Fruit fly (Drosophila melanogaster) S2 (cell line): ENCODE measurements around the gene Plod.
A peak's percentile ranks its signal among the peaks of the same experiment; 100 is the strongest.

ENCODE experiments used
- CG8478 ChIP-seq: fragments of >200 bp; optimal IDR thresholded peaks from 2 replicates; lab custom pipeline; 2018
- CTCF ChIP-seq, 2 experiments: fragments of >200 bp; optimal IDR thresholded peaks; 2 replicates each; lab custom pipeline; 2018

The Plod gene

DNA sequence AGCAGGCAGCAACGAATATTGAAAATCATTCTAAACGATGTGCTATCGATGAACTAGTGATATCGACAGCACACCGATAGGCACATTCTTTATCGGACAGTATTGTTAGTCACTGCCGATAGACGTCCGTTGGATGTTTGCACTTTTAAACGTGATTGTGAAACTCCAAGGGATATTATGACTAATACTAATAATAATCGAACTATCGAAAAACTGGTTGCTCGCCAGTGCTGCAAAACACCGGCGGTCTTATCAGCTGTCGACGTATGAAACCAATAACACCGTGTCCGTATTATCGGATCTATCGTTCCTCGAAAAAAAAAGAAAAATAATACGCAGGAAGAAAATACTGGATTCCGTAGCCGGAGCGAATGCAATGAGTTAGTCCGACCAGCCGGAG lies 4.7 kb upstream of the Plod start, which contains the start of the genes Ube3a and CG7600:
Gene Ube3a, minus strand, starts transcription at position 67 of the 400 bp plus-strand sequence.
Gene CG7600, plus strand, starts transcription at position 270 of the 400 bp plus-strand sequence.
- peak in 1 of 2 experiments; percentile 54 for TF ChIP-seq CTCF (optimal IDR thresholded peaks at IDR 0.05; lab: Kevin White, UChicago)
- TF ChIP-seq CG8478: no peak

DNA sequence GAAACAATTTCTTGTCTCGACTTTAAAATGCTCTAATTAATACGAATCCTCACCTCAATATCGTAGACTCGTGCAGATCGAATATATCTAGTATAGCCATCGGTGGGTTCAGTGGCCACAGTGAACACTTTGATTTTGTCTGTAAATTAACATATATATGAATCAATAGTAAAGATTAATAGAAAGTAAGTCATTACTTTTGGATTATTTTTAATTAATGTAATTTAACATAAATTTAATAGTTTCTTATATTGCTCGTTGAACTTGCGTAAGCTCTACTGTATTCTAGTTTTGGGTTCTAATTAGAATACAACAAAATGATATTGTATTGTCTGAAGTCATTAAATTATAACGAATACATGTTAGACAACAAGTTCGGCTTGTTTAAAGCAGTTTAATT lies 964 bp downstream of the Plod start:
- TF ChIP-seq CG8478: no peak
- no peak for TF ChIP-seq CTCF (optimal IDR thresholded peaks at IDR 0.05; lab: Kevin White, UChicago)

DNA sequence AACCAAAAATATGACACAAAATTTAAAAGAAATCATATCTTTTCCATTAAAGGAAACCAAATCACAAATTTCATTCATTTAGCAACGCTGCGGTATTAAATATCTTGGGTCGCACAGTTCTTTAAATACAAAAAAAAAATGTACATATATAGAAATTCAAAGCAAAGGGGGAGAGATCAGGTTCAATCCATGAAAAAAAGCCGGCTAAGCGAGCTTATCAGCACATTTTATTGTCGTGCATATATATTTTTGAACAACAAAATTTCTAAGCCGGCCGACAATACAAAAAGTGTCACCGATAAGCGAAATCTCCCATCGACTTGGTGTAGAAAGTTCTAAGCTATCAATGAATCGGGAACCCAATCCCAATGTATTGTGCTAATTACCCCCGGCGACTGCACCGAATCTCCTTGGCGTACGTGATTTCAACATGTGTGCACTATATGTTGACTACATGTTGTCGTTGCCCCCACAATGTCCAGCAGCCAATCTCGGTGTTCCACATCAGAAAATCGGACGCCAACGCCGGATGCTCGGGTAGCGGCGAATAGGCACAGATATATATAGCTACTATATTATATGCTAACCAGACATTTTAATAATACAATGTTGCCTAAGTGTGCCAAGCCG lies 1.9 kb downstream of the Plod start:
- no peak for TF ChIP-seq CG8478
- TF ChIP-seq CTCF (optimal IDR thresholded peaks at IDR 0.05; lab: Kevin White, UChicago): no peak

DNA sequence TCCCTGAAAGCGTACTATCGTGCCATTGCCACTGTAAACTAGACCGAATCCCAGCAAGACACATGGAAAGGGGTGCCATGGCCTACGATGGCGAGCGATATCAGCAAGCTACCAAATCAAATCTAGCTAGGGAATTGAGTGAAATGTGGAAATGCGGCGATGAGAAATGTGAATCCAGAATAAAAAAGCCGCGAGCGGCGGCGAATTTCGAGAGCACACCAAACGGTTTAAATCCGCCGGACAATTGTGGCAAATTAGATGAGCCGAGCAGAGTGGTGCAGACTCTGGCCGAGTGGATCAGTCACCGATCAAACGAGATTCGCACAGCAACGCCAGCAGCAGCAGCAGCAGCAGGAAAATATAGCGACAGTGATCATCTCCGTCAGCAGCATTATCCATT lies 4.8 kb downstream of the Plod start, which contains the start of gene nkt:
Gene nkt, plus strand, starts transcription at position 301 of the 400 bp plus-strand sequence.
- TF ChIP-seq CTCF (optimal IDR thresholded peaks at IDR 0.05; lab: Kevin White, UChicago) (no peak), CG8478 (no peak)

DNA sequence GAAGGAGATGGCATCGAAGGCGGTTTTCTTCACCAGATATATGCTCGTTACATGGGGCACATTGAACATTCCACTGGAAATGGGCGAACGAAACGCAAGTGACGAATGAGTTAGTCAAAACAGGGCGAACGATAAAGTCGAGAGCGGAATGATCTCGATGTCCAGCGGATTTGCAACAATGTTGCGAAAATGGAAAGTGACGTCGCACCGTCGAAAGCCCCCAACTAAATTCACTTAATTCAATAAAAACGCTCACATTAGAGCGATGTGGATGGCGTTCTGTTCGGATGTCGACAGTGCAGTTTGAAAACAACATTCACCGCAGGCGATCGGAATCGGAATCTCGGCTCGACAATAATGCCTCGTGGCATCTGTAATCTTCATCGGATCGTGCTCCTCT lies 6.5 kb downstream of the Plod start, which contains the start of gene CG7607:
Gene CG7607, plus strand, starts transcription at position 301 of the 400 bp plus-strand sequence.
- TF ChIP-seq CG8478 (no peak), CTCF (optimal IDR thresholded peaks at IDR 0.05; lab: Kevin White, UChicago) (no peak)

DNA sequence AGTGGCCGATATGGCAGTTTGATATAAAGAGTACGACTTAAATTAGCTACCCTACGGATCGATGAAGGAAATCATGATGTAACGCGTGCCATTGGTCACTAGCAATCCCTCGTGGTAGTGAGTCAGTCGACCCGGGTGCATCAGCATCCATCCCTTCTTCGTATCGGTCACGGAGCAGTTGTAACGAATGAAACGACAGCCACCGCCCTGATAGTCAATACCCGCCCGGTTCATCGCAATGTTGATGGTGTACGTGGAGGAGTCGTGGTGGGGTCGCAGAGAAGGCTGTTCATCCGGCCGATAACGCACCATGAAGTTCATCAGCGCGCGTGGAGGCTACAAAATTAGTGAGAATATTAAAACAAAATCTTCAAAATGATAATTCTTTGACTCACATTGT lies 7.4 kb downstream of the Plod start:
- no peak for TF ChIP-seq CG8478
- TF ChIP-seq CTCF (optimal IDR thresholded peaks at IDR 0.05; lab: Kevin White, UChicago): no peak

DNA sequence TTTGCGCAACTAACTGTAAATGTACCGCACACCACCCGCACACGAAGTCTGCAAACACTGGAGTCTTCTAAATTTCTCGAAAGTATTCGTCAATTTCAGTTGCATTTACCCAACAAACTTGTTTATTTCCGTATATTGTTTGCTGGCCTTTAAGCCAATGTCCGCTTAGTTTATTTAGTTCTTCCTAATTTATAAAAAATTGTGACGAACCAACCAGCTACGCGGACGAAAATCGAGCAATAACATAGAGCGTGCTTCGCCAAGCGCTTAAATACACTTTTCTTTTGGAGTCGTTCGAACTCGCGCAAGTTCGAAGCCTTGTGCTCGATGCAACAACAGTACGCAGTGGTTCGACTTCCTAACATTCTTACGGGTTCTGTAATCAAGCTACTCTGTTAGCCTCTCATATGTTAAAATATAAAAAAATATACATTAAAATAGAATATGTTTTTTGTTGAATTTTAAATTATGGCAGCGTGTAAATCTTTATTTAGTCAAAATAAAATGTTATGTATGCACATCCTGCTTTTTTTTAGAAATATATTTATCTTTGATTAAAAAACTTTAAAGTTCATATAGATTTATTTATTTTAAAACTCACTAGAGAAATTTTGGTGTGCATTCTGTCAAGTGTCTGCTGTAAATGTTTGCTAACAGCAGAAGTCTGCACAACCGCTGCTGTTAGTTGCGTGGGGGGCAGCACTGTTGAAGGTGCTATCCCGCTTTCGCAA lies 8.4 kb downstream of the Plod start, which contains the start of gene GlcAT-P:
Gene GlcAT-P, minus strand, starts transcription at position 246 of the 731 bp plus-strand sequence.
- TF ChIP-seq CG8478 (no peak), CTCF (optimal IDR thresholded peaks at IDR 0.05; lab: Kevin White, UChicago) (no peak)

DNA sequence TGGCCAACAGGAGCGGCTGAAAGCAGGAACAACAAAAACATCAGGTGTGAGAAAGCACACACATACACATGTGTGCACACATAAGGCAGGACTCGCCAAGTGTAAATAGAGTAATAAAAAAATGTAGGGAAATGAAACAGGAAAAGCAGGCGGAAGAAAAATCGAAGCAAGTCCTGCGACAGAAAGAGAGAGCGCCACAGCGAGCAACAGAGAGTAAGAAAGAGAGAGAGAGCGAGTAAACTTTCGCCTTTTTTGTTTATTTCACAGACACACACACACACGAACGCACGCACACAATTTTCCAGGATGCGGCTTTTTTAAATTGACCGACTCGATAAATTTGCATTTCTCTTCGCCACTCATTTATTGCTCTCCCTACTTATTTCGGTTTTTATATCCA lies 9.0 kb downstream of the Plod start:
- TF ChIP-seq CTCF (optimal IDR thresholded peaks at IDR 0.05; lab: Kevin White, UChicago) (no peak), CG8478 (no peak)

DNA sequence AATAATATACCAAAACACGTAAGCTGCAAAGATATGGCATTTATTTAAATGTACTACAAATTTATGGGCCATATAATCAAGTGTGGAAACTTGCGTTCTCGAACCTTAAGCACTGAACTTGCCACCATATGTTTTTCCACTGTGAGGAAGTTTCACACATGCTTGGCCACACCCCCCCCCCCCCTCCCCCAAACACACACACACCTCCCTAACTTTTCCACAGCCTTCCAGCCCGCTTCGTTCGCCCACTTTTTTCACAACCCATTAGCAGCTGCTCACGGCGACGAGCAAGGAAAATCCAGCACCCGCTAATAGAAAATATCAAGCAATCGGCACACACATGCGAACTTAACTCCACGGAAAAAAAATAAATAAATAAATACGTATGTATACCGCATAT lies 10.5 kb downstream of the Plod start:
- TF ChIP-seq CTCF (optimal IDR thresholded peaks at IDR 0.05; lab: Kevin White, UChicago): no peak
- no peak for TF ChIP-seq CG8478

DNA sequence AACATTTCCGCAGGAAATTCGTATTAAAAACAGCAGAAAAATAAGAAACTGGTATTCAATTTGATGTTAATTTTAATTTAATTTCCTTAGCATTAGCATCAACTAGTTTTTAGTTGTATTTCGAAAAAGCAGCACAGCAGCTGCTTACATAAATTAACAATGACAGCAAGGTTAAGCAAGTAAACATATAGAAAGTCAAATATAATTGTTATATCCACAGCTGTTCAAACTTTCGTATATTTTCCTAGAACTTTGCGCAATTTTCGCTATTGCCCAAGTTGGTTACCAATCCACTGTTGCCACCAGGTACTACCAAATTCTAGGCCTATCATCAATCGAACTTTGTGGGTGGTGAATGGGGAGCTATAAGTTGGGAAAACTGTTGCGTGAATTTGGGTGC lies 15.8 kb downstream of the Plod start:
- no peak for TF ChIP-seq CTCF (optimal IDR thresholded peaks at IDR 0.05; lab: Kevin White, UChicago)
- TF ChIP-seq CG8478: no peak

DNA sequence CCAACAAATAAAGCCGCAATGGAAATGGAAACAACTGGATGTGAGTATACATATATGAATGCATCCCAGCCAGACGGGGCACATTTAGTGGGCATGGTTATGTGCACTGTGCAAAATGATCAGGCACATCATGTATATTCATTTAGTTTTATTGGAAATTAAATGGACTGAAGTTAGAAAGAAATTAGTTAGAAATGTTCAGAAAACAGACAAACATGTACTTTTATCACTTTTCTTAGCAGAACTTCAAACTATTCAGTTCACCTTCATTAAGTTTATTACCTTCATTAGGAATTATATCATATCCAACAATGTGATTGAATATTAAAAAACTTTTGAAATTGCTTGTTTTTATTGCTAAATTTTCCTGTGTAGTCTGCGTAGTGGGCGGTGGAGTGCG lies 19.0 kb downstream of the Plod start:
- TF ChIP-seq CTCF (optimal IDR thresholded peaks at IDR 0.05; lab: Kevin White, UChicago) (no peak), CG8478 (no peak)

DNA sequence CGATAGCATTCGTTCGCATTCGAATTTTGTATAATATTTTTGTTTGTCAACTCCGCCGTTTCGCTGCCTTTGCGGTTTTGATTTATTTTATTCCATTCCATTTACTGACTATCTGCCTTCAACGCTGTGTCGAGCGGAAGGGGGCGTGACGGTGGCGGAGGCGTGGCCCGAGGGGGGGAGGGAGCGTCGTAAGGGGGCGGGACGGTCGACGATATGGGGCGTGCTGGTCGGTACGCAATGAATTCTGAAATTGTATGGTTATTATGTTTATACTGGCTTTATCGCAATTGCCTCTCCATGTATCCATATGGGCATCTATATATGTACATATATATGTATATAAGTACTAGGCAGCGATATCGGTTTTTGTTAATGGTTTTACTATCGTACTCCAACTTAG lies 21.9 kb downstream of the Plod start:
- TF ChIP-seq CTCF (optimal IDR thresholded peaks at IDR 0.05; lab: Kevin White, UChicago) (no peak), CG8478 (no peak)

DNA sequence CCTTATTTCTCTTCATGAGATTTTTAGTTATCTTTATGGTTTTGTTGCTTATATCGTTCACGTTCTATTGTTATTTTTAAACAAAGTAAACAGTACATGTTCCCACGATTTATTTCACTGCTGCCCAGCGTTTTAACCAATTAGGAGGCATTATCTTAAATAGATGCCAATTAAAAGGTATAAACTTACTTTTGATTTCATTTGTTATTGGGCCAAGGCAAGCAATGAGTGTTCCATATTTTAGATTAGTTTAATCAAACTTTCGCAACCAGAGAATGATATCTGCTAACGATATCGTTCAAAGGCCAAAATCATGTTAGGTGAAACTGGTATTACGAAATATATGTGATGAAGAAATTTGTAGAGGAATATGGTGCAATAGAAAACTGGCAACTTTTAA lies 22.8 kb downstream of the Plod start:
- TF ChIP-seq CTCF (optimal IDR thresholded peaks at IDR 0.05; lab: Kevin White, UChicago) (no peak), CG8478 (no peak)

DNA sequence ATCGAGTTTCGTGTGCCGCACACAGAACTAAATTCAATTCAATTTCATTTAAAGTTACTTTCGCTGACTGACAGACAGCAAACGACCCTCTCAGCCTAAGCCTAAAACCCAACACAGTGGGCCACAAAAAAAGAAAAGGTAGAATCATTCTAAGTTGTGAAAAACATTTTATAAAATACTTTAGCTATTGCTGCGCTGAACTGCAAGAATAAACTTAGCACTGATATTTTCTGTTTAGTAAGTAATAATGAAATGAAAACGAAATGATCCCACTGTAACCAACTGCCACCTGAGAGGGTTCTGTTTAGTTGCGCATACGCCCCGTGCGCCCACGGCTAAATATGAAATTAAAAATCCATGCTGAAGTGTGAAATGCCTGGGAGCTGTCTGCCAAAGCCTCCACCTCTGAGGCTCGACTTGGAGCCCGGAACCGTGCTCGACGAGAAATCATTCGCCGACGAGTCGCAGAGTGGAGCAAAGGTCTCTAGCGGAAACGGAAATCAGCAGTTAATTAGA lies 32.7 kb downstream of the Plod start, which contains the start of gene CG14142:
Gene CG14142, plus strand, starts transcription at position 466 of the 516 bp plus-strand sequence.
- TF ChIP-seq CG8478: no peak
- TF ChIP-seq CTCF (optimal IDR thresholded peaks at IDR 0.05; lab: Kevin White, UChicago): no peak

DNA sequence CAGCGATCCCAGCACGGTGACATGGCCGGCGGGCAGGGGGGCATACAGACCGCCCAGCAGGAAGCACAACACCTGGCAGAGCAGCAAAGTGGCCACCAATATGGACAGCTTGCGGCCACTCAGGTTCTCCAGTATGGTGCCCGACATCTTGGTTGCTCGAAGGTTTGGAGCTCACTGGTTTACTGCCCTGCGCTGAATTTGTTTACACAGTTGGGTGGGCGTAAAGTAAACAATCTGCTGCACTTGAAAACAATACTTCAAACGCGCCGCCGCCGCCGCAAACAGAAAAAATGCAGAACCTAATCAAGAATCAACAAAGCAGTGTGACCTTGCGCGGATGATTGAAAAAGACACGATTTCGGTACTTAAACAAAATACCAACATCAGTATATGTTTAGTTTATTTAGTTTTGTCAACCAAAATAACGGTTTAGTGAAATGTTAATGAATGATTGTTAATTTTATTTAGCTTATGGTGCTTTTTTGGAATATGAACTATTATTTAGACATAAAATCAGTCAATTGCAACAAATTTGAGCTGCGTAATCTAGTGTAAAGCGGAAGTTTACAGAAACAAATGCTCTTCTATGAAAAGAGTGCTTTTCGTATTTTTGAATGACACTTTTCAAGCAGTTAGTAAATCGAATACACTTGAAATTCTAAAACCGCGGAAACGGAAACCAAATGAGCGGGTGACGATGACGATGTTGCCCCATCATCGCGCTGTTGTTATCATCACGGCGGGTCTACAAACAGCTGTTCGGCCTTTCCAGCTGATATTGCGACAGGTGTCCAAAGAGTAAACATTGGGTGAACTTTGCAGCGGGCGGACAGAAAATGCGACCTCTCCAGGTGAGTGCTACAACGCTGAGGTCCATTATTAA lies 36.3 kb downstream of the Plod start, which contains the start of the genes wls and Adck5:
Gene wls, minus strand, starts transcription at position 327 of the 883 bp plus-strand sequence.
Gene Adck5, plus strand, starts transcription at position 519 of the 883 bp plus-strand sequence.
- TF ChIP-seq CG8478 (no peak), CTCF (optimal IDR thresholded peaks at IDR 0.05; lab: Kevin White, UChicago) (no peak)
